Fruit fly (Drosophila melanogaster) Kc167 (cell line): ENCODE data around the gene CG44005.

Experiments
- Myc ChIP-seq: fragments of >200 bp; optimal IDR thresholded peaks from 2 replicates; lab custom pipeline; 2017; ENCODE audit warnings: missing external identifiers
- Sin3A ChIP-seq: fragments of >200 bp; optimal IDR thresholded peaks from 2 replicates; lab custom pipeline; 2018; ENCODE audit warnings: missing external identifiers
- h ChIP-seq: fragments of >200 bp; optimal IDR thresholded peaks from 3 replicates; lab custom pipeline; 2018; ENCODE audit warnings: missing external identifiers
- insv ChIP-seq: fragments of >200 bp; optimal IDR thresholded peaks from 3 replicates; lab custom pipeline; 2018; ENCODE audit warnings: missing external identifiers
- psq ChIP-seq: fragments of >200 bp; optimal IDR thresholded peaks from 2 replicates; lab custom pipeline; 2017; ENCODE audit warnings: missing external identifiers
- ttk ChIP-seq: sonication (Bioruptor generic); optimal IDR thresholded peaks from 2 replicates; lab custom pipeline; 2017; ENCODE audit warnings: missing external identifiers

The CG44005 gene

DNA sequence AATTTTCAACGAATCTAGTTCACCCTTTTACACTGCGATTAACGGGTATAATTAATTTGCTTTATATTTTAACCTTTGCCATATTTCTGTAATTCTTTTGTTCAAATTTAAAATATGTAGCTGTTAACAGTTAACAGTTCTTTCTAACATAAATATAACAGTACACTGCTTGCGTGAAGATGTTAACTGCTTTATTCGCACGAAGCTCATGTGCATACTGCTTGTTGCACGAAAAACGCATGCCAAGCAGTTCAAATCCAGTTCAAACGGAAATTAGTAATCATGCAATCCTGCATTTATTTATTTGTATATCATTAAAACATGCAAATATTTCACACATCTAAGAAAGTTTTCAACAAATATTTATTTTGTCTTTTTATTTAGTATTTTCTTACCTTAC is 16.1 kb upstream of the CG44005 start:
- TF ChIP-seq psq (lab: Kevin White, UChicago) = no peak
- TF ChIP-seq insv = no peak

DNA sequence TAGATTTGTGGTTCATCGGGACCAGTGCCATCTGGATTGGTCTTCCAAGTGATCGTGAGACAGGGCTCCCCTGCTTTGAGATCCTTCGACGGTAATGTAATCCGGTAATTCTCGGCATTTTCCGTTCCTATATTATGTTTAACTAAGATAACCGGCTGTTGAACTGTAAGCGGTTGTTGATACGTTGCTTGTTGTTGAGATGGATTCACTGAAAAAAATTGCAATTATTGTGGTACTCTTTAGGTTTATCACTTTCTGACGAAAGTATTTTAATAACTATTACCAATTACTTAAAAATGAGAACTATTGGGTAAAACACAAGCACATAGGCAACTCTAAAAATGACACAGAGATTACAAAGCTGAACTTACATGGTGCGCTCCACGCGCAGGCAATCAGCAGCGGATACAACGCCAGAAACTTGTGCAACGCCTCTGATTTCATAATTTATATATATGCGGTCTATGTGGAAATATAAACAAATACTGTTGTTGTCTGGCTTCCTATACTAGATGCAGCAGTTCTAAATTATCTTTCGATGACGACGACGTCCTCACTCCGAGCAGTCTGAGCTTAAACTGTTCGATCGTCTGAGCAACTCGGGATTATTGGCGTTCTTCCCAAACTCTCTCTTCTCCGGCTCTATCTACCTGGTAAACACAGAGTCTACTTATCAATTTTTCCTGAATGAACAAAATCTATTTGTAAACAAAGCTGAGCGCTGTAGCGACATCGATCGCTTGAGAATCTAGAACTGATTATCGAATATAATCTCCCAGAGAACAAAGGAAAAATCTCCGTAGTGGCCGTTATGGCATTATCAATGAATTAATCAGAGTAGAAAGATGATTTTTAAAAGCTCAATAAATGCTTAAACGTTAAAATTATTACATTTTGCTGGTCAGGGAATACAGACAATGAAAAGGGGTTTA is 15.1 kb upstream of the CG44005 start, which contains the start of gene CG34253:
CG34253 (minus strand) TSS at position 567 of the 932 bp plus-strand sequence.
- TF ChIP-seq ttk (lab: Kevin White, UChicago) = no peak
- TF ChIP-seq psq (lab: Kevin White, UChicago) = no peak
- TF ChIP-seq Myc = no peak
- TF ChIP-seq h = no peak
- no peak for TF ChIP-seq Sin3A (lab: Kevin White, UChicago)

dm6 chr3L:18083994-18084393 is 12.1 kb upstream of the CG44005 start:
- TF ChIP-seq insv (no peak), Myc (no peak), ttk (lab: Kevin White, UChicago) (no peak), psq (lab: Kevin White, UChicago) (no peak), h (no peak)

DNA sequence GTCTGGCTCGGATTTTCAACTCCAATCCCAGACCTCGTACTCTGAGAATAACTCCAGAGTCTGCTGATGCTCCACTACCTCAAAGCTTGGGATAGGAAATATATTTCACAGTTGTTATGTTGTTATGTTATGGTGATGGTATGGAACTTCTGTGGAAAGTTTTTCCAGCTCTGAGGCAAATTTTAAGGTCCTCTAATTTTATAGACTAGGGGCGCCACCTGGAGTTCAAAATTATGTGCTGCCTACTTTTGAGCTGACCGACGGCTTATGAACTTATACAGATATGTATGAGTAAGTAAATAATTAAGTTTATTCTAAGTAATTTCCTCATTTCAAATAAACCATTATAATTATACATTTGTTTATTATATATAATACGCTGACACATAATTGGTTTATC is 11.5 kb upstream of the CG44005 start:
- TF ChIP-seq Myc = no peak
- TF ChIP-seq insv = no peak
- TF ChIP-seq ttk (lab: Kevin White, UChicago) = no peak
- no peak for TF ChIP-seq psq (lab: Kevin White, UChicago)
- TF ChIP-seq h = no peak
- TF ChIP-seq Sin3A (lab: Kevin White, UChicago) = no peak

- TF ChIP-seq Myc = no peak
These were observed 10.0 kb upstream of the CG44005 start for dm6 chr3L:18081957-18082356.

- TF ChIP-seq psq (lab: Kevin White, UChicago) = no peak
- TF ChIP-seq ttk (lab: Kevin White, UChicago) = no peak
- TF ChIP-seq Sin3A (lab: Kevin White, UChicago) = no peak
- TF ChIP-seq h = no peak
- TF ChIP-seq insv = no peak
- TF ChIP-seq Myc = no peak
These were observed 9.6 kb upstream of the CG44005 start for dm6 chr3L:18081494-18081893.

- TF ChIP-seq psq (lab: Kevin White, UChicago) (no peak), h (no peak), ttk (lab: Kevin White, UChicago) (no peak), Sin3A (lab: Kevin White, UChicago) (no peak), insv (no peak), Myc (no peak)
These were observed 7.9 kb upstream of the CG44005 start for dm6 chr3L:18079610-18080497.

DNA sequence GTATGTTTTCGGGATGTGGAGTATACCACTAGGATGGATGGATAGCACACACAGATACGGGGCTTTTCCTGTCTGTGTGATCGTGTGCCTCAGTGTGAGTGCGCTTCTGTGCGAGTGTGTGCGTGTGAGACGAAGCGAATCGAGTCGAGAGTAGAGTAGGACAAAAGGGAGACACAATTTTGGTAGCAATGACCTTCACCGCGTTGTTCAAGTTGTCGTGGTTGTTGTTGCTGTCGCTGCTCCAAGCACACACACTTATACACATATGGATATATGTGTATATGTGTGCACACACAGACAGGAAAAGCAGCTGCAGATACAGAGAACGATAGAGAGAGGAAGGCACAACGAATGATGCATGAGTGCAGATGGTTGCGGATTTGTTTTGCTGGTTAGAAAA is 7.2 kb upstream of the CG44005 start:
- TF ChIP-seq Myc (no peak), Sin3A (lab: Kevin White, UChicago) (no peak), h (no peak), insv (no peak)

dm6 chr3L:18078614-18079013 is 6.7 kb upstream of the CG44005 start:
- no peak for TF ChIP-seq psq (lab: Kevin White, UChicago)
- TF ChIP-seq h = no peak
- TF ChIP-seq Sin3A (lab: Kevin White, UChicago) = no peak
- no peak for TF ChIP-seq Myc
- TF ChIP-seq insv = no peak
- TF ChIP-seq ttk (lab: Kevin White, UChicago) = no peak

DNA sequence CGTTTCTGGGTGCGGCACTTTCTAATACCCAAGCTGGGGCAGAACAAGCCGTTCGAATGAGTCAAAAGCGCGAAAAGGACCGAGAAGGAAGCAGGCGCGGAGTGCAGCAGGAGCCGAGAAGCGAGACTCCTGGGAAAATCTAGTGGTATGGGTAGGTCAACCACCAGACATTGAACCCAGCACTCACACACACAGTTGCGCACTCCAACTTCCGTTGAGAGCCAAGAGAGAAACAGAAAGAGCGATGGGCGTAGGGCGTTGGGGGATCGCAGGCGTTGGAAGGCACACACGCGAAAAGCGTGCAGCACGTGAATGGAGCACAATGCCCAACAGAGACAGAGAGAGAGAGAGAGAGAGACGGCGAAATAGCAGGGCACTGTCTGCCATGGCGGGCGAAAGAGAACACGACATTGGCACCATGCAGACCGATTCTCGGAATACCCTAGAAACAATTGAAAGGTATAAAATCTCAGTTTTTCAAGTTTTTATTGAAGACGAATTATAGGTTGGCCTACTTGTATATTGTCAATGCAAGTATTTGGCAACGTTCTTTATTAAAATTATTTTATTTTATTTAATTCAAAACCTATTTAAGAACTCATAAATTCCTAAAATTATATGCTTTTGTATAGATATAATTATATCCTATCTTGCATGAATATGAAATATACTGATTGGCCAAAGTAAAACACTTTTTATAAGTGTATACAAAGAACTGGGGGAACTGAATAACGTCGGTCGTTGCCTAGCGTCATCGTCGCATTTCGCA is 5.9 kb upstream of the CG44005 start:
- no peak for TF ChIP-seq insv
- no peak for TF ChIP-seq h
- TF ChIP-seq psq (lab: Kevin White, UChicago) = no peak
- TF ChIP-seq Sin3A (lab: Kevin White, UChicago) = no peak
- no peak for TF ChIP-seq Myc
- no peak for TF ChIP-seq ttk (lab: Kevin White, UChicago)

- no peak for TF ChIP-seq psq (lab: Kevin White, UChicago)
- TF ChIP-seq Myc = no peak
- no peak for TF ChIP-seq h
- no peak for TF ChIP-seq Sin3A (lab: Kevin White, UChicago)
- TF ChIP-seq insv = no peak
- no peak for TF ChIP-seq ttk (lab: Kevin White, UChicago)
These were observed 4.7 kb upstream of the CG44005 start for dm6 chr3L:18076649-18077048.

DNA sequence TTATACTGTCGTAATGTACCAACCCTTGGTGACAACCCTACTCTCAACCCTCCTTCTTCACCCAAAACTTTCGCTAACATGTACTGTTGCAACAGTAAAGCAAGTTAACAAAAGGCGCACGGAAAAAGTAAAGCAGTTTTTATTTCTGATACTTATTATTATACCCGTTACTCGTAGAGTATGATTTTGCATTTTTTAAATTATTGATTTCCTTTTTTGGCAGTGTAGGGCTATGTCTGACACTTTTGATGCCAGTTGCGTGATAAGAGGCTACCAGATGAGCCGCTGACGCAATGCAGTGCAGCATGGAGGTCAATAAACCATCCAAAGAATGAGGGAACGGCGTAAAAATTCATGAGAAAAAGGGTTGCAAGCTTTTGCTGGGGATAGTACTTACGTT is 3.9 kb upstream of the CG44005 start:
- TF ChIP-seq Sin3A (lab: Kevin White, UChicago) = no peak
- TF ChIP-seq ttk (lab: Kevin White, UChicago) = no peak
- no peak for TF ChIP-seq insv
- no peak for TF ChIP-seq h
- TF ChIP-seq Myc = no peak
- TF ChIP-seq psq (lab: Kevin White, UChicago) = no peak
